Worm (Caenorhabditis elegans) whole organism, L2 larva: ENCODE measurements around the gene C25G4.8.

ENCODE experiments used
- C34F6.9 ChIP-seq: fragments of 150-350 bp; optimal IDR thresholded peaks from 2 replicates; lab custom pipeline; 2014; ENCODE audit warnings: missing biosample characterization, missing genetic modification characterization
- F13H6.1 ChIP-seq: sonication (generic microtip); optimal IDR thresholded peaks from 2 replicates; lab custom pipeline; 2016; ENCODE audit warnings: missing genetic modification characterization, missing compliant biosample characterization
- R02D3.7 ChIP-seq: fragments of 150-350 bp; optimal IDR thresholded peaks from 2 replicates; lab custom pipeline; 2014; ENCODE audit warnings: missing biosample characterization, missing genetic modification characterization
- Y55F3AM.14 ChIP-seq: fragments of 200-800 bp; sonication (Bioruptor generic); optimal IDR thresholded peaks from 2 replicates; lab custom pipeline; 2018; ENCODE audit warnings: mild to moderate bottlenecking, missing genetic modification characterization, missing compliant biosample characterization
- ZK546.5 ChIP-seq: sonication (generic microtip); optimal IDR thresholded peaks from 2 replicates; lab custom pipeline; 2017; ENCODE audit warnings: missing biosample characterization, missing genetic modification characterization
- alr-1 ChIP-seq: fragments of 150-350 bp; optimal IDR thresholded peaks from 2 replicates; lab custom pipeline; 2014; ENCODE audit warnings: missing biosample characterization, missing genetic modification characterization
- ama-1 ChIP-seq: fragments of 150-350 bp; optimal IDR thresholded peaks from 2 replicates; lab custom pipeline; 2018; ENCODE audit warnings: inconsistent platforms
- blmp-1 ChIP-seq: sonication (generic microtip); optimal IDR thresholded peaks from 2 replicates; lab custom pipeline; 2017; ENCODE audit warnings: missing genetic modification characterization, mild to moderate bottlenecking, missing compliant biosample characterization, antibody characterized with exemption, moderate library complexity; ENCODE audit not compliant: insufficient read depth
- ceh-16 ChIP-seq: fragments of 150-350 bp; optimal IDR thresholded peaks from 2 replicates; lab custom pipeline; 2014; ENCODE audit warnings: missing biosample characterization, missing genetic modification characterization
- crh-2 ChIP-seq: sonication (generic microtip); optimal IDR thresholded peaks from 2 replicates; lab custom pipeline; 2017; ENCODE audit warnings: missing biosample characterization, missing genetic modification characterization
- dmd-4 ChIP-seq: sonication (generic microtip); optimal IDR thresholded peaks from 2 replicates; lab custom pipeline; 2017; ENCODE audit warnings: missing biosample characterization, missing genetic modification characterization
- elt-1 ChIP-seq: fragments of 150-350 bp; optimal IDR thresholded peaks from 2 replicates; lab custom pipeline; 2014; ENCODE audit warnings: missing biosample characterization, missing genetic modification characterization
- fos-1 ChIP-seq: fragments of 150-350 bp; optimal IDR thresholded peaks from 2 replicates; lab custom pipeline; 2014; ENCODE audit warnings: missing biosample characterization, missing genetic modification characterization
- lin-11 ChIP-seq: fragments of 150-350 bp; sonication (generic microtip); optimal IDR thresholded peaks from 2 replicates; lab custom pipeline; 2014; ENCODE audit warnings: missing biosample characterization, missing genetic modification characterization, inconsistent platforms, mixed read lengths
- lin-39 ChIP-seq: fragments of 150-350 bp; optimal IDR thresholded peaks from 2 replicates; lab custom pipeline; 2014; ENCODE audit warnings: missing biosample characterization, missing genetic modification reagents, missing genetic modification characterization
- lsy-2 ChIP-seq, 2 experiments: fragments of 150-350 bp in 1 of 2; sonication (generic microtip) in 1 of 2; optimal IDR thresholded peaks; 2 replicates each; lab custom pipeline; 2014 to 2017; ENCODE audit warnings: missing biosample characterization in 2 of 2, missing genetic modification characterization in 2 of 2
- mab-5 ChIP-seq: fragments of 150-350 bp; optimal IDR thresholded peaks from 2 replicates; lab custom pipeline; 2014; ENCODE audit warnings: missing biosample characterization, missing genetic modification characterization
- mdl-1 ChIP-seq, 2 experiments: fragments of 150-350 bp in 1 of 2; sonication (generic microtip) in 1 of 2; optimal IDR thresholded peaks; 2 replicates each; lab custom pipeline; 2017; ENCODE audit warnings: missing biosample characterization in 2 of 2, missing genetic modification characterization in 2 of 2
- nhr-10 ChIP-seq: sonication (generic microtip); optimal IDR thresholded peaks from 2 replicates; lab custom pipeline; 2017; ENCODE audit warnings: missing biosample characterization, missing genetic modification characterization
- nhr-11 ChIP-seq: fragments of 150-350 bp; optimal IDR thresholded peaks from 2 replicates; lab custom pipeline; 2014; ENCODE audit warnings: missing biosample characterization, missing genetic modification characterization
- nhr-12 ChIP-seq: fragments of 150-350 bp; optimal IDR thresholded peaks from 2 replicates; lab custom pipeline; 2014; ENCODE audit warnings: missing biosample characterization, missing genetic modification characterization
- nhr-129 ChIP-seq: fragments of 150-350 bp; optimal IDR thresholded peaks from 2 replicates; lab custom pipeline; 2014; ENCODE audit warnings: missing biosample characterization, missing genetic modification characterization
- nhr-23 ChIP-seq: fragments of 150-350 bp; optimal IDR thresholded peaks from 2 replicates; lab custom pipeline; 2014; ENCODE audit warnings: missing biosample characterization, missing genetic modification reagents, missing genetic modification characterization
- nhr-237 ChIP-seq: fragments of 150-350 bp; optimal IDR thresholded peaks from 2 replicates; lab custom pipeline; 2014; ENCODE audit warnings: missing biosample characterization, missing genetic modification characterization
- nhr-6 ChIP-seq: fragments of 150-350 bp; optimal IDR thresholded peaks from 2 replicates; lab custom pipeline; 2014; ENCODE audit warnings: missing biosample characterization, missing genetic modification characterization
- nhr-77 ChIP-seq: fragments of 150-350 bp; optimal IDR thresholded peaks from 2 replicates; lab custom pipeline; 2014; ENCODE audit warnings: missing biosample characterization, missing genetic modification characterization
- peb-1 ChIP-seq: fragments of 150-350 bp; optimal IDR thresholded peaks from 2 replicates; lab custom pipeline; 2014; ENCODE audit warnings: missing biosample characterization, missing genetic modification characterization
- sem-4 ChIP-seq: fragments of 150-350 bp; optimal IDR thresholded peaks from 2 replicates; lab custom pipeline; 2014; ENCODE audit warnings: missing biosample characterization, missing genetic modification reagents, missing genetic modification characterization
- skn-1 ChIP-seq: sonication (generic microtip); optimal IDR thresholded peaks from 2 replicates; lab custom pipeline; 2017; ENCODE audit warnings: missing biosample characterization, missing genetic modification characterization
- sma-9 ChIP-seq, 2 experiments: fragments of 150-350 bp in 1 of 2; sonication (generic microtip) in 1 of 2; optimal IDR thresholded peaks; 2 replicates each; lab custom pipeline; 2014 to 2016; ENCODE audit warnings: missing genetic modification characterization in 2 of 2, mild to moderate bottlenecking in 1 of 2, missing biosample characterization in 1 of 2, missing compliant biosample characterization in 1 of 2, missing genetic modification reagents in 1 of 2, moderate library complexity in 1 of 2
- snpc-4 ChIP-seq: fragments of 150-350 bp; optimal IDR thresholded peaks from 2 replicates; lab custom pipeline; 2014; ENCODE audit warnings: missing biosample characterization, missing genetic modification characterization
- unc-55 ChIP-seq: fragments of 150-350 bp; sonication (generic microtip); optimal IDR thresholded peaks from 3 replicates; lab custom pipeline; 2014; ENCODE audit warnings: missing biosample characterization, missing genetic modification reagents, missing genetic modification characterization
- unc-62 ChIP-seq: fragments of 150-350 bp; optimal IDR thresholded peaks from 2 replicates; lab custom pipeline; 2014; ENCODE audit warnings: missing biosample characterization, missing genetic modification reagents, missing genetic modification characterization
- ztf-1 ChIP-seq: fragments of 200-800 bp; sonication (Bioruptor generic); conservative IDR thresholded peaks from 2 replicates; pipeline ENCODE4 v1.3.6; 2022; ENCODE audit warnings: missing genetic modification characterization, missing compliant biosample characterization
- ztf-4 ChIP-seq: fragments of 150-350 bp; optimal IDR thresholded peaks from 2 replicates; lab custom pipeline; 2014; ENCODE audit warnings: missing biosample characterization, missing genetic modification characterization

Gene C25G4.8

ce11 chrIV:12441715-12442114 lies 21.6 kb downstream of the C25G4.8 start, which contains the start of gene C25G4.17:
C25G4.17 (plus strand) TSS chrIV:12442015.
- TF ChIP-seq ama-1 (no peak), F13H6.1 (no peak), nhr-6 (tag; lab: Kevin White, UChicago) (no peak), R02D3.7 (no peak), nhr-11 (tag; lab: Kevin White, UChicago) (no peak), nhr-12 (tag; lab: Kevin White, UChicago) (no peak), crh-2 (tag; lab: Kevin White, UChicago) (no peak), alr-1 (tag; lab: Kevin White, UChicago) (no peak), ztf-1 (GFP tag; lab: Robert Waterston, UW) (no peak), unc-55 (GFP tag; lab: Kevin White, UChicago) (no peak), mdl-1 (tag; optimal IDR thresholded peaks at IDR 0.05; lab: Kevin White, UChicago) (no peak), nhr-10 (tag; lab: Kevin White, UChicago) (no peak), dmd-4 (tag; lab: Kevin White, UChicago) (no peak), lin-11 (tag; lab: Kevin White, UChicago) (no peak), lsy-2 (tag; optimal IDR thresholded peaks at IDR 0.05; lab: Kevin White, UChicago) (no peak), peb-1 (no peak)
- TF ChIP-seq, all 48 proteins: peak for 0

ce11 chrIV:12438359-12438758 lies 24.9 kb downstream of the C25G4.8 start, which contains the start of gene clec-185:
clec-185 (plus strand) TSS chrIV:12438659.
- no peak for TF ChIP-seq Y55F3AM.14 (GFP tag; lab: Kevin White, UChicago)
- TF ChIP-seq nhr-129 (tag; lab: Kevin White, UChicago), result no peak
- no peak for TF ChIP-seq mab-5 (tag; lab: Kevin White, UChicago)
- no peak for TF ChIP-seq nhr-23 (tag; lab: Kevin White, UChicago)
- no peak for TF ChIP-seq unc-62 (GFP tag; lab: Kevin White, UChicago)
- no peak for TF ChIP-seq crh-2 (tag; lab: Kevin White, UChicago)
- TF ChIP-seq F13H6.1, result no peak
- TF ChIP-seq nhr-11 (tag; lab: Kevin White, UChicago), result no peak
- TF ChIP-seq skn-1 (tag; lab: Kevin White, UChicago), result no peak
- TF ChIP-seq sem-4 (tag; lab: Kevin White, UChicago), result no peak
- no peak for TF ChIP-seq C34F6.9 (tag; lab: Kevin White, UChicago)
- no peak for TF ChIP-seq peb-1
- TF ChIP-seq nhr-237 (tag; lab: Kevin White, UChicago), result no peak
- no peak for TF ChIP-seq fos-1 (tag; lab: Kevin White, UChicago)
- no peak for TF ChIP-seq alr-1 (tag; lab: Kevin White, UChicago)
- no peak for TF ChIP-seq nhr-77
- no peak for TF ChIP-seq snpc-4 (tag; lab: Kevin White, UChicago)
- no peak for TF ChIP-seq nhr-12 (tag; lab: Kevin White, UChicago)
- no peak for TF ChIP-seq nhr-6 (tag; lab: Kevin White, UChicago)
- TF ChIP-seq elt-1 (tag; lab: Kevin White, UChicago), result no peak

DNA sequence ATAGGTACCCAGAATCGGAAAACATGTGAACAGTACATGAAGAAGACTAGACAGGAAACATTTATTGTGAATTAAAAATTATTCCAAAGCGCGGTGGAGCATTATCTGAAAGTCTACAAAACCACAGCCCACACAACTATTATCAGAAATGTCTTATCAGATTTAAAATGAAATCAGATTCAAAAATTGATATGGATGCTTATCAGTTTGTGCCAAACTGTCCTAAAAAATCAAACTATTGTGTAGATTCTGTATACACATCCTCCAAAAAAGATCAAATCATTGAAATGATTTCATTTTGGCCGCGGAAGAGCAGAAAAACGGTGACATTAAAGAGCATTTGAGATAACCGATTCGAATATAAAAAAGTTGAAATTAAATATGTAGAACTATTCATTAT lies 27.8 kb downstream of the C25G4.8 start, which contains the start of gene irg-4:
irg-4 (plus strand) TSS at position 392 of the 400 bp plus-strand sequence.
- no peak for TF ChIP-seq mab-5 (tag; lab: Kevin White, UChicago)
- TF ChIP-seq nhr-237 (tag; lab: Kevin White, UChicago), result no peak
- TF ChIP-seq lin-11 (tag; lab: Kevin White, UChicago), result no peak
- no peak for TF ChIP-seq blmp-1 (tag; lab: Kevin White, UChicago)
- no peak for TF ChIP-seq dmd-4 (tag; lab: Kevin White, UChicago)
- no peak for TF ChIP-seq peb-1
- no peak for TF ChIP-seq nhr-11 (tag; lab: Kevin White, UChicago)
- no peak for TF ChIP-seq lin-39 (tag; lab: Kevin White, UChicago)
- TF ChIP-seq lsy-2 (tag; optimal IDR thresholded peaks at IDR 0.05; lab: Kevin White, UChicago), result no peak
- TF ChIP-seq crh-2 (tag; lab: Kevin White, UChicago), result peak; percentile 36
- TF ChIP-seq sma-9 (GFP tag; optimal IDR thresholded peaks at IDR 0.05; lab: Kevin White, UChicago), result no peak
- TF ChIP-seq sma-9 (tag; optimal IDR thresholded peaks at IDR 0.05; lab: Kevin White, UChicago), result no peak
- no peak for TF ChIP-seq ztf-4 (tag; lab: Kevin White, UChicago)
- TF ChIP-seq ceh-16, result no peak
- peak; percentile 83 for TF ChIP-seq fos-1 (tag; lab: Kevin White, UChicago)
- no peak for TF ChIP-seq ZK546.5 (tag; lab: Kevin White, UChicago)
- no peak for TF ChIP-seq R02D3.7

DNA sequence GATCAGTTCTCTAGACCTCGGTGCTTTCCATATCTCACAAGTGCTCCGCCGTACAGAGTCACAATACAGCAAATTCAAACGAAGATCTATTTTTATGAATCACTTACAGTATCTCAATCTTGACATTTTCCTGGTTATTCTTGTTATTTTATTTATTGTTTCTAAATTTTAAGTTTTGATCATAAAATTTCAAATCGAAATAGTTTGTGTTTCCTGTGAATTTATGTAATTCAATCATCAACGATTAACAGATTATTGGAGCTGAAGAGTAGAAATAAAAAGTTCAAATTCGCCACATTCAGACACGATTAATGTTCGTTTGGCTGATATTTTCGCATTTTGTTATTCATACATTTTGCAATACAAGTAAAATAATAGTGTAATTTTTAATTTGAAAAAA lies 30.9 kb downstream of the C25G4.8 start, which contains the start of gene clec-184:
clec-184 (plus strand) TSS at position 301 of the 400 bp plus-strand sequence.
- TF ChIP-seq ZK546.5 (tag; lab: Kevin White, UChicago) (no peak), alr-1 (tag; lab: Kevin White, UChicago) (no peak), unc-62 (GFP tag; lab: Kevin White, UChicago) (no peak), Y55F3AM.14 (GFP tag; lab: Kevin White, UChicago) (no peak), blmp-1 (tag; lab: Kevin White, UChicago) (no peak), mab-5 (tag; lab: Kevin White, UChicago) (no peak)
